Worm (Caenorhabditis elegans): ENCODE measurements around the gene nspa-9.

- TF ChIP-seq ama-1 (optimal IDR thresholded peaks at IDR 0.05), result no peak
- no peak for TF ChIP-seq B0310.2 (tag; optimal IDR thresholded peaks at IDR 0.05)
- no peak for TF ChIP-seq tbx-37 (GFP tag; conservative IDR thresholded peaks at IDR 0.05)
- TF ChIP-seq ceh-13 (GFP tag; optimal IDR thresholded peaks at IDR 0.05), result no peak
- TF ChIP-seq flt-1 (GFP tag; IDR thresholded peaks at IDR 0.05), result no peak
- no peak for TF ChIP-seq tbx-11 (GFP tag; IDR thresholded peaks at IDR 0.05)
- TF ChIP-seq ceh-36 (tag; optimal IDR thresholded peaks at IDR 0.05), result no peak
Measured at ce11 chrX:11720058-11720457, 18.8 kb upstream of the nspa-9 start.

Data from whole organism, early embryonic.